Fruit fly (Drosophila melanogaster): ENCODE data around the gene CG6495.
A peak's percentile ranks its signal among the peaks of the same experiment; 100 is the strongest.

Gene CG6495

dm6 chr2L:10760422-10761166 lies at the start of gene CG6495:
TSS of gene CG6495 (plus strand) at chr2L:10761116.
- peak; percentile 22 for TF ChIP-seq h (GFP tag; optimal IDR thresholded peaks at IDR 0.05)
- no peak for TF ChIP-seq jim (GFP tag; optimal IDR thresholded peaks at IDR 0.05)
- peak; percentile 43 for TF ChIP-seq Sp1 (GFP tag; optimal IDR thresholded peaks at IDR 0.05)
- no peak for TF ChIP-seq usp (GFP tag; optimal IDR thresholded peaks at IDR 0.05)
- TF ChIP-seq fru (GFP tag; optimal IDR thresholded peaks at IDR 0.05), result peak; percentile 27
- TF ChIP-seq HLH106 (tag; optimal IDR thresholded peaks at IDR 0.05), result peak; percentile 11
- no peak for TF ChIP-seq Vsx2 (GFP tag; optimal IDR thresholded peaks at IDR 0.05; ENCODE audit: partially characterized antibody)
- peak; percentile 17 for TF ChIP-seq OdsH (GFP tag; optimal IDR thresholded peaks at IDR 0.05)
- no peak for TF ChIP-seq Mio (GFP tag; optimal IDR thresholded peaks at IDR 0.05)
- no peak for TF ChIP-seq Abd-B (GFP tag; optimal IDR thresholded peaks at IDR 0.05)
- no peak for TF ChIP-seq Hr83 (GFP tag; optimal IDR thresholded peaks at IDR 0.05; ENCODE audit: poor library complexity, severe bottlenecking)
- peak in 1 of 2 experiments; percentile 22 for TF ChIP-seq foxo (GFP tag; optimal IDR thresholded peaks at IDR 0.05)
- no peak for TF ChIP-seq dsf (GFP tag; optimal IDR thresholded peaks at IDR 0.05; ENCODE audit: borderline replicate concordance)

- TF ChIP-seq Rel (GFP tag; optimal IDR thresholded peaks at IDR 0.05), result no peak
- TF ChIP-seq Rel (tag; optimal IDR thresholded peaks at IDR 0.05), result no peak
- no peak for TF ChIP-seq psq (GFP tag; optimal IDR thresholded peaks at IDR 0.05)
- TF ChIP-seq CrebA (GFP tag; optimal IDR thresholded peaks at IDR 0.05; ENCODE audit: borderline replicate concordance), result no peak
- no peak for TF ChIP-seq woc (GFP tag; optimal IDR thresholded peaks at IDR 0.05)
- TF ChIP-seq usp (GFP tag; optimal IDR thresholded peaks at IDR 0.05), result no peak
- TF ChIP-seq OdsH (GFP tag; optimal IDR thresholded peaks at IDR 0.05), result no peak
- no peak for TF ChIP-seq fru (GFP tag; optimal IDR thresholded peaks at IDR 0.05)
- no peak for TF ChIP-seq Abd-B (GFP tag; optimal IDR thresholded peaks at IDR 0.05)
- no peak for TF ChIP-seq CG32264 (GFP tag; optimal IDR thresholded peaks at IDR 0.05)
Observed at dm6 chr2L:10711221-10711620, 49.7 kb upstream of the CG6495 start.

DNA sequence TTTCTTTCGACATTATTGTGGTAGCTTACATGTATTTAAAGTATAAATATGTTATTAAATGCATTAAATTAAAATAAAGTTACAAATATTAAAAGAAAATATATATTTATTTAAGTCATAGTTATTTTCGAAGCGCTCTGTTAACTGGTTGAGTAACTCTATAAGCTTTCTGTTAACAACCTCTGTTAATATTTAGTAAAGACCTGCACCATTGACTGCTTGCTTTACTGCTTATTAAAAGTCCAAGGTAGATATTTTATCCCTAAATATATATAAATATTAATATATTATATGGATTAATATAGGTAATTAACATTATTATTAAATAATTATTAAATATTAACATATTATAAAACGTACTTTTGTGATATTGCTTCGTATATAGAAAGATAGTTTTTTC lies 39.4 kb upstream of the CG6495 start:
- no peak for TF ChIP-seq Dfd (GFP tag; optimal IDR thresholded peaks at IDR 0.05)
- no peak for TF ChIP-seq Hnf4 (GFP tag; optimal IDR thresholded peaks at IDR 0.05)
- no peak for TF ChIP-seq dsf (GFP tag; optimal IDR thresholded peaks at IDR 0.05; ENCODE audit: borderline replicate concordance)
- no peak for TF ChIP-seq dmrt93B (GFP tag; optimal IDR thresholded peaks at IDR 0.05)
- no peak for TF ChIP-seq Mio (GFP tag; optimal IDR thresholded peaks at IDR 0.05)
- TF ChIP-seq Jra (GFP tag; optimal IDR thresholded peaks at IDR 0.05), result no peak
- TF ChIP-seq foxo (GFP tag; optimal IDR thresholded peaks at IDR 0.05), result no peak
- TF ChIP-seq ey (GFP tag; optimal IDR thresholded peaks at IDR 0.05), result no peak
- no peak for TF ChIP-seq Rel (GFP tag; optimal IDR thresholded peaks at IDR 0.05)
- TF ChIP-seq Rel (tag; optimal IDR thresholded peaks at IDR 0.05), result no peak

dm6 chr2L:10723903-10724302 lies 37.0 kb upstream of the CG6495 start, which contains the start of gene CG6431:
TSS of gene CG6431 (plus strand) at chr2L:10724203.
- TF ChIP-seq Vsx2 (GFP tag; optimal IDR thresholded peaks at IDR 0.05; ENCODE audit: partially characterized antibody) (no peak), N (GFP tag; optimal IDR thresholded peaks at IDR 0.05) (no peak), foxo (GFP tag; optimal IDR thresholded peaks at IDR 0.05) (no peak), Sp1 (GFP tag; optimal IDR thresholded peaks at IDR 0.05) (no peak), br (GFP tag; optimal IDR thresholded peaks at IDR 0.05) (no peak), Rel (GFP tag; optimal IDR thresholded peaks at IDR 0.05) (no peak), Rel (tag; optimal IDR thresholded peaks at IDR 0.05) (no peak), dsf (GFP tag; optimal IDR thresholded peaks at IDR 0.05; ENCODE audit: borderline replicate concordance) (no peak), jim (GFP tag; optimal IDR thresholded peaks at IDR 0.05) (no peak), pan (optimal IDR thresholded peaks at IDR 0.05) (no peak), h (GFP tag; optimal IDR thresholded peaks at IDR 0.05) (no peak), HLH106 (tag; optimal IDR thresholded peaks at IDR 0.05) (no peak), CrebA (GFP tag; optimal IDR thresholded peaks at IDR 0.05; ENCODE audit: borderline replicate concordance) (no peak), sv (GFP tag; optimal IDR thresholded peaks at IDR 0.05) (no peak), Abd-B (GFP tag; optimal IDR thresholded peaks at IDR 0.05) (no peak)

dm6 chr2L:10728751-10729150 lies 32.2 kb upstream of the CG6495 start, which contains the start of gene CG6443:
TSS of gene CG6443 (plus strand) at chr2L:10728978.
- TF ChIP-seq sage (GFP tag; optimal IDR thresholded peaks at IDR 0.05) (peak; percentile 50), Jra (GFP tag; optimal IDR thresholded peaks at IDR 0.05) (no peak)

All from whole organism, wandering third instar larva.